Worm (Caenorhabditis elegans): ENCODE results near the gene C34F6.12.

DNA sequence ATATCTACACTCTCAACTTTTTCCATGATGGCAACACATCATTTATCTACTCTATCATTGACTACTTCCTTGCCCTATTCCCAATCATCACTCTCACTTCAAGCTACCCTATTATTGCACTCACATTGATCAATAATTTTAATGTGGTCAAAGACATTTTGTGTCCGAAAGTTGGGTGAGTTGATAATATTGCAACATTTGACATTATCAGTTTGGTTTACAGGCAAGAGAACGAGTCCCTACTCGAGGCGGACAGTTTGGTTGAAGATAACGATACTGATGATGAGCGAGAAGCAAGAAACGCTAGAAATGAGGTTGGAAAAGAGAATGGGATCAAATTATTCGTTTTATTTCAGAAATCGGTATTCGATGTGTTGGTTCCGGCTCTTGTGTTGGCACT, 38.2 kb upstream of the C34F6.12 start:
- no peak for TF ChIP-seq zag-1 (tag; optimal IDR thresholded peaks at IDR 0.05)
- TF ChIP-seq nhr-28 (tag; optimal IDR thresholded peaks at IDR 0.05): no peak
- TF ChIP-seq ceh-28 (tag; optimal IDR thresholded peaks at IDR 0.05): no peak
- TF ChIP-seq unc-62 (GFP tag; optimal IDR thresholded peaks at IDR 0.05): no peak
